Fruit fly (Drosophila melanogaster) whole organism: ENCODE data around the gene CG45100.

Experiments
- Dll ChIP-seq: fragments of >200 bp; optimal IDR thresholded peaks from 2 replicates; lab custom pipeline; 2017
- psq ChIP-seq: fragments of >200 bp; optimal IDR thresholded peaks from 2 replicates; lab custom pipeline; 2017
- usp ChIP-seq: fragments of >200 bp; optimal IDR thresholded peaks from 2 replicates; lab custom pipeline; 2017; ENCODE audit warnings: missing biosample characterization, missing genetic modification characterization, mixed read lengths

DNA sequence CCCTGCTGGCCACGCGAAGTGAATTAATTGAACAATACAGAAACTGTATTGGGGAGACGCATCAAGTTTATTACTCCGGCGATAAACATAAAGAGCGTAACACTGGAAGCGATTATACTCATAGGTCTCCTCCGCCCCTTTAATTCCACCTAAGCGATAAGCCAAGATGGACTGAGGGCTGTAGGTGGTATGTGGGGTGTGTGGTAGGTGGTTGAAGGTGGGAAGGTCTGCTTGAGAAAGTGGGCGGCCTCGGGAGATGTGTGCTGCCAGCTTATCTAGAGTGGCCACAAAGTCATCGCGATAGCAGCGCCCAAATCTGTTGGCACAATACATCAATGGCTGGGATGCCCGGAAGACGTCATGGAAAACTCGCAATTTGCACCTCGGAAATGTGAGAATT is 23.2 kb upstream of the CG45100 start:
- TF ChIP-seq Dll (lab: Kevin White, UChicago) (no peak), psq (lab: Kevin White, UChicago) (no peak), usp (GFP tag; lab: Kevin White, UChicago) (no peak)
